Fruit fly (Drosophila melanogaster) whole organism, embryonic: ENCODE measurements around the gene RpS5b.

Source experiments
- B-H2 ChIP-seq: fragments of 200-800 bp; sonication (Bioruptor generic); optimal IDR thresholded peaks from 2 replicates; lab custom pipeline; 2018; ENCODE audit warnings: missing biosample characterization, mild to moderate bottlenecking, missing genetic modification characterization
- Bgb ChIP-seq: fragments of 200-800 bp; sonication (Bioruptor generic); IDR thresholded peaks from 2 replicates; pipeline ENCODE4 v1.3.6; 2022; ENCODE audit warnings: missing biosample characterization, missing genetic modification characterization; ENCODE audit not compliant: partially characterized antibody
- CG10462 ChIP-seq: fragments of 200-800 bp; sonication (Bioruptor generic); optimal IDR thresholded peaks from 2 replicates; lab custom pipeline; 2016; ENCODE audit warnings: missing biosample characterization, missing genetic modification characterization
- CG10654 ChIP-seq: fragments of 200-800 bp; sonication (Bioruptor generic); optimal IDR thresholded peaks from 2 replicates; lab custom pipeline; 2016; ENCODE audit warnings: missing biosample characterization, missing genetic modification characterization
- CG11093 ChIP-seq: fragments of 200-800 bp; sonication (Bioruptor generic); IDR thresholded peaks from 3 replicates; pipeline ENCODE4 v1.3.6; 2022; ENCODE audit warnings: missing biosample characterization, missing genetic modification characterization
- CG11695 ChIP-seq: fragments of 200-800 bp; sonication (Bioruptor generic); IDR thresholded peaks from 3 replicates; pipeline ENCODE4 v1.3.6; 2022; ENCODE audit warnings: missing biosample characterization, missing genetic modification characterization
- CG1233 ChIP-seq: fragments of 200-800 bp; sonication (Bioruptor generic); optimal IDR thresholded peaks from 4 replicates; lab custom pipeline; 2018; ENCODE audit warnings: missing biosample characterization, mild to moderate bottlenecking, missing genetic modification characterization
- CG13287 ChIP-seq: fragments of 200-800 bp; sonication (Bioruptor generic); IDR thresholded peaks from 2 replicates; pipeline ENCODE4 v1.3.6; 2022; ENCODE audit warnings: missing biosample characterization, missing genetic modification characterization; ENCODE audit not compliant: partially characterized antibody
- CG13775 ChIP-seq: fragments of 200-800 bp; sonication (Bioruptor generic); optimal IDR thresholded peaks from 3 replicates; lab custom pipeline; 2017; ENCODE audit warnings: missing biosample characterization, mild to moderate bottlenecking, missing genetic modification characterization
- CG14860 ChIP-seq: fragments of 200-800 bp; sonication (Bioruptor generic); IDR thresholded peaks from 3 replicates; pipeline ENCODE4 v1.3.6; 2022; ENCODE audit warnings: missing biosample characterization, missing genetic modification characterization; ENCODE audit not compliant: partially characterized antibody
- CG18619 ChIP-seq: fragments of 200-800 bp; sonication (Bioruptor generic); optimal IDR thresholded peaks from 3 replicates; lab custom pipeline; 2017; ENCODE audit warnings: missing biosample characterization, mild to moderate bottlenecking, missing genetic modification characterization
- CG2889 ChIP-seq: fragments of 200-800 bp; sonication (Bioruptor generic); IDR thresholded peaks from 3 replicates; pipeline ENCODE4 v1.3.6; 2022; ENCODE audit warnings: missing biosample characterization, missing genetic modification characterization
- CG30403 ChIP-seq: fragments of 200-800 bp; sonication (Bioruptor generic); optimal IDR thresholded peaks from 3 replicates; lab custom pipeline; 2016; ENCODE audit warnings: missing biosample characterization, missing genetic modification characterization
- CG31441 ChIP-seq: fragments of 200-800 bp; sonication (Bioruptor generic); IDR thresholded peaks from 2 replicates; pipeline ENCODE4 v1.3.6; 2022; ENCODE audit warnings: missing biosample characterization, missing genetic modification characterization
- CG33557 ChIP-seq: fragments of 200-800 bp; sonication (Bioruptor generic); optimal IDR thresholded peaks from 2 replicates; lab custom pipeline; 2019; ENCODE audit warnings: missing biosample characterization, mild to moderate bottlenecking, missing genetic modification characterization, moderate library complexity
- CG42726 ChIP-seq: fragments of 200-800 bp; sonication (Bioruptor generic); IDR thresholded peaks from 2 replicates; pipeline ENCODE4 v1.3.6; 2022; ENCODE audit warnings: missing biosample characterization, missing genetic modification characterization; ENCODE audit not compliant: partially characterized antibody
- CG6689 ChIP-seq: fragments of 200-800 bp; sonication (Bioruptor generic); IDR thresholded peaks from 2 replicates; pipeline ENCODE4 v1.3.6; 2022; ENCODE audit warnings: missing biosample characterization, missing genetic modification characterization
- CG6813 ChIP-seq: fragments of 200-800 bp; sonication (Bioruptor generic); optimal IDR thresholded peaks from 2 replicates; lab custom pipeline; 2017; ENCODE audit warnings: missing biosample characterization, missing genetic modification characterization, mild to moderate bottlenecking, moderate library complexity, missing genetic modification reagents
- CG7357 ChIP-seq: fragments of 200-800 bp; sonication (Bioruptor generic); IDR thresholded peaks from 3 replicates; pipeline ENCODE4 v1.3.6; 2022; ENCODE audit warnings: missing biosample characterization, missing genetic modification characterization
- CG8765 ChIP-seq: fragments of 200-800 bp; sonication (Bioruptor generic); IDR thresholded peaks from 2 replicates; pipeline ENCODE4 v1.3.6; 2022; ENCODE audit warnings: missing biosample characterization, missing genetic modification characterization
- CG9437 ChIP-seq: fragments of 200-800 bp; sonication (Bioruptor generic); optimal IDR thresholded peaks from 2 replicates; lab custom pipeline; 2018; ENCODE audit warnings: missing biosample characterization, mild to moderate bottlenecking, missing genetic modification characterization
- CG9609 ChIP-seq: fragments of 200-800 bp; sonication (Bioruptor generic); optimal IDR thresholded peaks from 3 replicates; lab custom pipeline; 2016; ENCODE audit warnings: missing biosample characterization, missing genetic modification characterization
- Deaf1 ChIP-seq: fragments of 200-800 bp; optimal IDR thresholded peaks from 3 replicates; lab custom pipeline; 2019; ENCODE audit warnings: missing biosample characterization, mild to moderate bottlenecking, missing genetic modification characterization, moderate library complexity
- HLH4C ChIP-seq: fragments of 200-800 bp; sonication (Bioruptor generic); IDR thresholded peaks from 3 replicates; pipeline ENCODE4 v1.3.6; 2022; ENCODE audit warnings: missing biosample characterization, missing genetic modification characterization; ENCODE audit not compliant: partially characterized antibody
- Mad ChIP-seq: fragments of 200-800 bp; sonication (Bioruptor generic); optimal IDR thresholded peaks from 2 replicates; lab custom pipeline; 2016; ENCODE audit warnings: missing biosample characterization, missing genetic modification characterization
- Med ChIP-seq: fragments of 200-800 bp; sonication (Bioruptor generic); peaks from one replicate; lab custom pipeline; 2016; ENCODE audit warnings: missing biosample characterization, missing genetic modification characterization, mild to moderate bottlenecking, inconsistent platforms, moderate library complexity
- Mes4 ChIP-seq: fragments of 200-800 bp; sonication (Bioruptor generic); optimal IDR thresholded peaks from 2 replicates; lab custom pipeline; 2016; ENCODE audit warnings: missing biosample characterization, missing genetic modification characterization
- Pdp1 ChIP-seq, 2 experiments: fragments of 200-800 bp; sonication (Bioruptor generic); optimal IDR thresholded peaks; 3 replicates each; lab custom pipeline; 2016; ENCODE audit warnings: missing biosample characterization in 2 of 2, missing genetic modification characterization in 2 of 2, mild to moderate bottlenecking in 1 of 2, moderate library complexity in 1 of 2
- Scr ChIP-seq: fragments of 200-800 bp; sonication (Bioruptor generic); IDR thresholded peaks from 2 replicates; pipeline ENCODE4 v1.3.6; 2022; ENCODE audit warnings: missing biosample characterization, missing genetic modification characterization; ENCODE audit not compliant: partially characterized antibody
- Sry-δ ChIP-seq: fragments of 200-800 bp; sonication (Bioruptor generic); optimal IDR thresholded peaks from 2 replicates; lab custom pipeline; 2016; ENCODE audit warnings: missing biosample characterization, missing genetic modification characterization
- Ssrp ChIP-seq: fragments of 200-800 bp; sonication (Bioruptor generic); optimal IDR thresholded peaks from 2 replicates; lab custom pipeline; 2018; ENCODE audit warnings: missing biosample characterization, mild to moderate bottlenecking, missing genetic modification characterization, moderate library complexity
- Xbp1 ChIP-seq: fragments of 200-800 bp; sonication (Bioruptor generic); optimal IDR thresholded peaks from 3 replicates; lab custom pipeline; 2016; ENCODE audit warnings: missing biosample characterization, mild to moderate bottlenecking, missing genetic modification characterization
- Xrp1 ChIP-seq: fragments of 200-800 bp; sonication (Bioruptor generic); IDR thresholded peaks from 2 replicates; pipeline ENCODE4 v1.3.6; 2022; ENCODE audit warnings: missing biosample characterization, missing genetic modification characterization
- bcd ChIP-seq: fragments of 200-800 bp; sonication (Bioruptor generic); optimal IDR thresholded peaks from 2 replicates; lab custom pipeline; 2017; ENCODE audit warnings: missing biosample characterization, mild to moderate bottlenecking, missing genetic modification characterization
- ci ChIP-seq: fragments of 200-800 bp; sonication (Bioruptor generic); IDR thresholded peaks from 3 replicates; pipeline ENCODE4 v1.3.6; 2022; ENCODE audit warnings: missing biosample characterization, missing genetic modification characterization
- crp ChIP-seq, 2 experiments: fragments of 200-800 bp; sonication (Bioruptor generic); optimal IDR thresholded peaks; 2 replicates in 1 of 2; 3 replicates in 1 of 2; lab custom pipeline; 2017; ENCODE audit warnings: missing biosample characterization in 2 of 2, missing genetic modification characterization in 2 of 2, mild to moderate bottlenecking in 1 of 2, moderate library complexity in 1 of 2
- cwo ChIP-seq: fragments of 200-800 bp; sonication (Bioruptor generic); optimal IDR thresholded peaks from 3 replicates; lab custom pipeline; 2017; ENCODE audit warnings: missing biosample characterization, missing genetic modification characterization, mild to moderate bottlenecking, moderate library complexity, missing genetic modification reagents
- ewg ChIP-seq: fragments of 200-800 bp; sonication (Bioruptor generic); optimal IDR thresholded peaks from 3 replicates; lab custom pipeline; 2017; ENCODE audit warnings: mild to moderate bottlenecking, missing biosample characterization, missing genetic modification reagents, missing genetic modification characterization
- gcm2 ChIP-seq: fragments of 200-800 bp; sonication (Bioruptor generic); optimal IDR thresholded peaks from 2 replicates; lab custom pipeline; 2016; ENCODE audit warnings: missing biosample characterization, missing genetic modification characterization
- gfzf ChIP-seq: fragments of 200-800 bp; sonication (Bioruptor generic); optimal IDR thresholded peaks from 2 replicates; lab custom pipeline; 2016; ENCODE audit warnings: missing biosample characterization, mild to moderate bottlenecking, missing genetic modification characterization, moderate library complexity
- gro ChIP-seq: fragments of 200-800 bp; sonication (Bioruptor generic); optimal IDR thresholded peaks from 2 replicates; lab custom pipeline; 2016; ENCODE audit warnings: missing biosample characterization, missing genetic modification characterization
- insv ChIP-seq, 2 experiments: fragments of 200-800 bp; sonication (Bioruptor generic); optimal IDR thresholded peaks; 3 replicates each; lab custom pipeline; 2016 to 2018; ENCODE audit warnings: missing biosample characterization in 2 of 2, missing genetic modification characterization in 2 of 2
- kay ChIP-seq: fragments of 200-800 bp; sonication (Bioruptor generic); optimal IDR thresholded peaks from 2 replicates; lab custom pipeline; 2016; ENCODE audit warnings: missing biosample characterization, missing genetic modification characterization
- mirr ChIP-seq: fragments of 200-800 bp; sonication (Bioruptor generic); optimal IDR thresholded peaks from 3 replicates; lab custom pipeline; 2018; ENCODE audit warnings: missing biosample characterization, mild to moderate bottlenecking, missing genetic modification characterization
- nmo ChIP-seq: fragments of 200-800 bp; sonication (Bioruptor generic); optimal IDR thresholded peaks from 2 replicates; lab custom pipeline; 2018; ENCODE audit warnings: missing biosample characterization, mild to moderate bottlenecking, missing genetic modification characterization, moderate library complexity
- ro ChIP-seq: fragments of 200-800 bp; sonication (Bioruptor generic); IDR thresholded peaks from 2 replicates; pipeline ENCODE4 v1.3.6; 2022; ENCODE audit warnings: missing biosample characterization, missing genetic modification characterization
- run ChIP-seq: fragments of 200-800 bp; sonication (Bioruptor generic); optimal IDR thresholded peaks from 3 replicates; lab custom pipeline; 2018; ENCODE audit warnings: missing biosample characterization, mild to moderate bottlenecking, missing genetic modification characterization
- scrt ChIP-seq: fragments of 200-800 bp; sonication (Bioruptor generic); optimal IDR thresholded peaks from 2 replicates; lab custom pipeline; 2018; ENCODE audit warnings: missing biosample characterization, mild to moderate bottlenecking, missing genetic modification characterization, moderate library complexity
- wdn ChIP-seq: fragments of 200-800 bp; sonication (Bioruptor generic); IDR thresholded peaks from 2 replicates; pipeline ENCODE4 v1.3.6; 2022; ENCODE audit warnings: missing biosample characterization, missing genetic modification characterization

The RpS5b gene

DNA sequence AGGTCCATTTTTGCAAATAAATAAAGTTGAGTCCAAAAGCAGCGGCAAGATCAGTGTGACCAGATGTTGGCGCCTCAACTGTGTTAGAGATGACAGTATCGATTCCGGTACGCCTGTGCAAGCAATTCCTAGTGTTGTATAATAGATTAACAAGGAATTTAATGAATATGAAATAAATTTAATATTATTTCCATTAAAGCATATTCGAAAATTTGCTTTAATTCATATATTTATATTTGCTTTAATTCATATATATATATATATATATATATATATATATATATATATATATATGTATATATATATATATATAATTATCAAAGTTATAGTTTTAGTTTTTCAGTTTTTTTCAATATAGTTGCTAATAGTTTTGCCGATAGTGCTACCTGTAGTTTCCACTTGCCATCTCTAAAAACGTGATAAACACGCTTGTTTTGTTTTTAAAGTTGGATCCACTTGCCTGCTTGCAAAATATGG, 3.0 kb downstream of the RpS5b start, which contains the start of the genes Nup93-2 and CG3817 (continued):
- peak; percentile 49 for TF ChIP-seq CG9609 (GFP tag; lab: Kevin White, UChicago)
- TF ChIP-seq CG18619 (GFP tag; lab: Kevin White, UChicago): peak; percentile 40
- peak; percentile 15 for TF ChIP-seq CG13775 (GFP tag; lab: Kevin White, UChicago)
- peak; percentile 95 for TF ChIP-seq nmo (GFP tag; lab: Kevin White, UChicago)
- peak; percentile 13 for TF ChIP-seq Deaf1 (tag; lab: Kevin White, UChicago)
- TF ChIP-seq CG11695 (GFP tag; lab: Robert Waterston, UW): 0 out of 3 replicates have a peak, but pooled peaks have one; percentile 21
- TF ChIP-seq ro: no peak
- TF ChIP-seq CG10462 (GFP tag; lab: Kevin White, UChicago): no peak
- peak; percentile 34 for TF ChIP-seq CG9437 (GFP tag; lab: Kevin White, UChicago)
- peak; percentile 64; the same call in 1 of the 3 replicates for TF ChIP-seq CG11093 (GFP tag; lab: Robert Waterston, UW)
- peak; percentile 46 for TF ChIP-seq gfzf
- peak; percentile 77 for TF ChIP-seq CG31441
- peak; percentile 88 for TF ChIP-seq CG30403 (GFP tag; lab: Kevin White, UChicago)
- peak; percentile 71 for TF ChIP-seq B-H2 (GFP tag; lab: Kevin White, UChicago)
- peak; percentile 58 for TF ChIP-seq CG6813 (GFP tag; lab: Kevin White, UChicago)
- peak; percentile 66 for TF ChIP-seq Xbp1 (GFP tag; lab: Kevin White, UChicago)
- peak; percentile 76 for TF ChIP-seq Sry-δ (GFP tag; lab: Kevin White, UChicago)
- peak; percentile 44 for TF ChIP-seq bcd (GFP tag; lab: Kevin White, UChicago)
- TF ChIP-seq gcm2 (GFP tag; lab: Kevin White, UChicago): no peak
- TF ChIP-seq Pdp1 (GFP tag; optimal IDR thresholded peaks at IDR 0.05; lab: Kevin White, UChicago): peak; percentile 68 to 76
- TF ChIP-seq CG1233: peak; percentile 54
- peak; percentile 77 for TF ChIP-seq CG13287 (GFP tag; lab: Robert Waterston, UW)
- TF ChIP-seq Mes4 (GFP tag; lab: Kevin White, UChicago): no peak
- TF ChIP-seq HLH4C (GFP tag; lab: Robert Waterston, UW): peak; percentile 39; the same call in 1 of the 3 replicates
- peak; percentile 20; the same call in 1 of the 3 replicates for TF ChIP-seq CG7357 (GFP tag; lab: Robert Waterston, UW)
- TF ChIP-seq cwo (GFP tag; lab: Kevin White, UChicago): peak; percentile 31
- peak; percentile 91 for TF ChIP-seq Med (GFP tag; lab: Kevin White, UChicago)
- no peak for TF ChIP-seq CG42726
- TF ChIP-seq CG2889 (GFP tag; lab: Robert Waterston, UW): 0 out of 3 replicates have a peak, but pooled peaks have one; percentile 18
- TF ChIP-seq CG14860 (GFP tag; lab: Robert Waterston, UW): peak; percentile 70
- TF ChIP-seq run (tag; lab: Kevin White, UChicago): no peak
- peak; percentile 13 for TF ChIP-seq scrt
- peak; percentile 41; the same call in 1 of the 2 replicates for TF ChIP-seq Xrp1 (GFP tag; lab: Robert Waterston, UW)
- TF ChIP-seq wdn (GFP tag; lab: Robert Waterston, UW): 0 out of 2 replicates have a peak, but pooled peaks have one; percentile 23
- TF ChIP-seq CG8765 (GFP tag; lab: Robert Waterston, UW): peak; percentile 66; the same call in 1 of the 2 replicates
- peak; percentile 8 for TF ChIP-seq gro (GFP tag; lab: Kevin White, UChicago)
- TF ChIP-seq ci: peak; percentile 38; the same call in 1 of the 3 replicates
- TF ChIP-seq mirr: no peak
- TF ChIP-seq insv (GFP tag; optimal IDR thresholded peaks at IDR 0.05; lab: Kevin White, UChicago): peak in 1 of 2 experiments; percentile 18
- peak; percentile 66; the same call in 1 of the 2 replicates for TF ChIP-seq Bgb
- TF ChIP-seq crp (GFP tag; optimal IDR thresholded peaks at IDR 0.05; lab: Kevin White, UChicago): no peak
- no peak for TF ChIP-seq Mad (GFP tag; lab: Kevin White, UChicago)
- peak; percentile 70 for TF ChIP-seq kay
- peak; percentile 68 for TF ChIP-seq CG10654 (GFP tag; lab: Kevin White, UChicago)
- peak; percentile 26; the same call in 1 of the 2 replicates for TF ChIP-seq CG6689 (GFP tag; lab: Robert Waterston, UW)
- peak; percentile 81 for TF ChIP-seq Scr (GFP tag; lab: Robert Waterston, UW)
- peak; percentile 58 for TF ChIP-seq ewg (GFP tag; lab: Kevin White, UChicago)
- no peak for TF ChIP-seq CG33557 (GFP tag; lab: Kevin White, UChicago)
- peak; percentile 60 for TF ChIP-seq Ssrp (tag; lab: Kevin White, UChicago)
